Worm (Caenorhabditis elegans) whole organism, L1 larva: Measurements from ENCODE around the gene cdc-25.2.
A peak's percentile ranks its signal among the peaks of the same experiment; 100 is the strongest.

ENCODE experiments used
- C04F5.9 ChIP-seq: sonication (generic microtip); optimal IDR thresholded peaks from 2 replicates; lab custom pipeline; 2016; ENCODE audit warnings: missing genetic modification characterization, missing compliant biosample characterization
- C16A3.4 ChIP-seq: fragments of 150-350 bp; optimal IDR thresholded peaks from 2 replicates; lab custom pipeline; 2014; ENCODE audit warnings: missing biosample characterization, missing genetic modification characterization
- C34B4.2 ChIP-seq: sonication (generic microtip); optimal IDR thresholded peaks from 2 replicates; lab custom pipeline; 2017; ENCODE audit warnings: mild to moderate bottlenecking, missing genetic modification characterization, missing compliant biosample characterization
- F16B12.6 ChIP-seq: fragments of 150-350 bp; optimal IDR thresholded peaks from 2 replicates; lab custom pipeline; 2014; ENCODE audit warnings: missing biosample characterization, missing genetic modification characterization
- Y116A8C.19 ChIP-seq: sonication (generic microtip); optimal IDR thresholded peaks from 2 replicates; lab custom pipeline; 2016; ENCODE audit warnings: missing compliant biosample characterization, missing genetic modification characterization, borderline replicate concordance
- alr-1 ChIP-seq: fragments of 200-800 bp; sonication (Bioruptor generic); optimal IDR thresholded peaks from 2 replicates; lab custom pipeline; 2018; ENCODE audit warnings: borderline replicate concordance, mild to moderate bottlenecking, missing genetic modification characterization, missing compliant biosample characterization
- aly-2 ChIP-seq: fragments of 150-350 bp; optimal IDR thresholded peaks from 2 replicates; lab custom pipeline; 2014; ENCODE audit warnings: missing biosample characterization, missing genetic modification characterization
- ama-1 ChIP-seq: fragments of 150-350 bp; optimal IDR thresholded peaks from 2 replicates; lab custom pipeline; 2014
- ceh-82 ChIP-seq, 3 experiments: fragments of 150-350 bp in 1 of 3; sonication (generic microtip) in 2 of 3; optimal IDR thresholded peaks; 2 replicates each; lab custom pipeline; 2014 to 2017; ENCODE audit warnings: missing biosample characterization in 3 of 3, missing genetic modification characterization in 3 of 3
- ceh-88 ChIP-seq: fragments of 200-800 bp; sonication (Bioruptor generic); IDR thresholded peaks from 2 replicates; pipeline ENCODE4 v1.3.6; 2022; ENCODE audit warnings: missing genetic modification characterization, missing compliant biosample characterization
- ceh-90 ChIP-seq: sonication (generic microtip); optimal IDR thresholded peaks from 2 replicates; lab custom pipeline; 2016; ENCODE audit warnings: missing genetic modification characterization, missing compliant biosample characterization
- ces-1 ChIP-seq: fragments of 150-350 bp; optimal IDR thresholded peaks from 2 replicates; lab custom pipeline; 2014; ENCODE audit warnings: missing biosample characterization, missing genetic modification reagents, missing genetic modification characterization
- dpl-1 ChIP-seq, 3 experiments: fragments of 150-350 bp in 2 of 3; sonication (generic microtip) in 1 of 3; optimal IDR thresholded peaks; 2 replicates each; lab custom pipeline; 2014 to 2017; ENCODE audit warnings: missing biosample characterization in 3 of 3, missing genetic modification characterization in 3 of 3, missing genetic modification reagents in 3 of 3
- efl-3 ChIP-seq: fragments of 200-800 bp; sonication (Bioruptor generic); optimal IDR thresholded peaks from 2 replicates; lab custom pipeline; 2018; ENCODE audit warnings: mild to moderate bottlenecking, missing genetic modification characterization, missing compliant biosample characterization
- egl-13 ChIP-seq: sonication (generic microtip); optimal IDR thresholded peaks from 2 replicates; lab custom pipeline; 2016; ENCODE audit warnings: missing genotype, missing genetic modification reagents, missing genetic modification characterization, missing compliant biosample characterization
- elt-2 ChIP-seq: sonication (generic microtip); optimal IDR thresholded peaks from 2 replicates; lab custom pipeline; 2016; ENCODE audit warnings: missing genetic modification characterization, mild to moderate bottlenecking, inconsistent platforms, missing compliant biosample characterization, missing genetic modification reagents
- fkh-10 ChIP-seq: sonication (generic microtip); optimal IDR thresholded peaks from 2 replicates; lab custom pipeline; 2017; ENCODE audit warnings: missing biosample characterization, missing genetic modification reagents, missing genetic modification characterization
- fkh-4 ChIP-seq: sonication (generic microtip); optimal IDR thresholded peaks from 2 replicates; lab custom pipeline; 2016; ENCODE audit warnings: missing compliant biosample characterization, missing genetic modification characterization, borderline replicate concordance
- fos-1 ChIP-seq: fragments of 150-350 bp; optimal IDR thresholded peaks from 2 replicates; lab custom pipeline; 2014; ENCODE audit warnings: missing biosample characterization, missing genetic modification characterization
- hlh-4 ChIP-seq: sonication (generic microtip); optimal IDR thresholded peaks from 2 replicates; lab custom pipeline; 2016; ENCODE audit warnings: mild to moderate bottlenecking, missing genetic modification characterization, missing compliant biosample characterization
- hpl-2 ChIP-seq: fragments of 150-350 bp; optimal IDR thresholded peaks from 2 replicates; lab custom pipeline; 2014; ENCODE audit warnings: missing biosample characterization, missing genetic modification reagents, missing genetic modification characterization
- isw-1 ChIP-seq: fragments of 200-800 bp; sonication (Bioruptor generic); IDR thresholded peaks from 2 replicates; pipeline ENCODE4 v1.3.6; 2022; ENCODE audit warnings: missing genetic modification characterization, missing compliant biosample characterization
- lin-13 ChIP-seq: fragments of 150-350 bp; optimal IDR thresholded peaks from 2 replicates; lab custom pipeline; 2014; ENCODE audit warnings: missing biosample characterization, missing genetic modification reagents, missing genetic modification characterization
- lin-14 ChIP-seq: fragments of 200-800 bp; sonication (Bioruptor generic); optimal IDR thresholded peaks from 2 replicates; lab custom pipeline; 2018; ENCODE audit warnings: mild to moderate bottlenecking, missing genetic modification characterization, moderate library complexity, missing compliant biosample characterization
- lin-35 ChIP-seq, 2 experiments: fragments of 150-350 bp; optimal IDR thresholded peaks; 2 replicates each; lab custom pipeline; 2014; ENCODE audit warnings: missing biosample characterization in 2 of 2, missing genetic modification characterization in 2 of 2, missing genetic modification reagents in 2 of 2
- lin-39 ChIP-seq: fragments of 150-350 bp; optimal IDR thresholded peaks from 2 replicates; lab custom pipeline; 2014; ENCODE audit warnings: missing biosample characterization, missing genetic modification reagents, missing genetic modification characterization
- lir-3 ChIP-seq: sonication (generic microtip); optimal IDR thresholded peaks from 2 replicates; lab custom pipeline; 2016; ENCODE audit warnings: mild to moderate bottlenecking, missing genetic modification characterization, moderate library complexity, missing compliant biosample characterization; ENCODE audit not compliant: poor library complexity
- lsy-2 ChIP-seq, 2 experiments: fragments of 150-350 bp; optimal IDR thresholded peaks; 2 replicates each; lab custom pipeline; 2014; ENCODE audit warnings: missing biosample characterization in 2 of 2, missing genetic modification characterization in 2 of 2
- mab-9 ChIP-seq: fragments of 200-800 bp; sonication (Bioruptor generic); IDR thresholded peaks from 2 replicates; pipeline ENCODE4 v1.3.6; 2022; ENCODE audit warnings: missing genetic modification reagents, missing genetic modification characterization, missing compliant biosample characterization
- mdl-1 ChIP-seq, 2 experiments: fragments of 150-350 bp; optimal IDR thresholded peaks; 2 replicates each; lab custom pipeline; 2014 to 2017; ENCODE audit warnings: missing biosample characterization in 2 of 2, missing genetic modification characterization in 2 of 2, inconsistent platforms in 1 of 2
- mef-2 ChIP-seq: fragments of 150-350 bp; optimal IDR thresholded peaks from 2 replicates; lab custom pipeline; 2014; ENCODE audit warnings: missing biosample characterization, missing genetic modification characterization
- mep-1 ChIP-seq: fragments of 150-350 bp; optimal IDR thresholded peaks from 2 replicates; lab custom pipeline; 2014; ENCODE audit warnings: missing biosample characterization, missing genetic modification characterization
- nhr-11 ChIP-seq: fragments of 150-350 bp; optimal IDR thresholded peaks from 2 replicates; lab custom pipeline; 2014; ENCODE audit warnings: missing biosample characterization, missing genetic modification characterization
- nhr-20 ChIP-seq: sonication (generic microtip); optimal IDR thresholded peaks from 2 replicates; lab custom pipeline; 2016; ENCODE audit warnings: mild to moderate bottlenecking, missing genetic modification characterization, missing compliant biosample characterization
- nhr-237 ChIP-seq: fragments of 150-350 bp; optimal IDR thresholded peaks from 2 replicates; lab custom pipeline; 2014; ENCODE audit warnings: missing biosample characterization, missing genetic modification characterization
- nhr-28 ChIP-seq: fragments of 150-350 bp; optimal IDR thresholded peaks from 2 replicates; lab custom pipeline; 2014; ENCODE audit warnings: missing biosample characterization, missing genetic modification characterization
- nhr-76 ChIP-seq: sonication (generic microtip); optimal IDR thresholded peaks from 2 replicates; lab custom pipeline; 2017; ENCODE audit warnings: missing biosample characterization, missing genetic modification characterization
- nhr-84 ChIP-seq: sonication (generic microtip); optimal IDR thresholded peaks from 2 replicates; lab custom pipeline; 2017; ENCODE audit warnings: missing biosample characterization, missing genetic modification characterization
- nhr-85 ChIP-seq: sonication (generic microtip); peaks from one replicate; lab custom pipeline; 2016; ENCODE audit warnings: missing genetic modification characterization, inconsistent platforms, missing compliant biosample characterization
- pag-3 ChIP-seq: sonication (generic microtip); optimal IDR thresholded peaks from 2 replicates; lab custom pipeline; 2017; ENCODE audit warnings: missing genetic modification characterization, mild to moderate bottlenecking, missing compliant biosample characterization, antibody characterized with exemption, borderline replicate concordance; ENCODE audit not compliant: insufficient read depth
- pqm-1 ChIP-seq: sonication (generic microtip); optimal IDR thresholded peaks from 3 replicates; lab custom pipeline; 2017; ENCODE audit warnings: missing biosample characterization, missing genetic modification characterization
- rnt-1 ChIP-seq: sonication (generic microtip); optimal IDR thresholded peaks from 2 replicates; lab custom pipeline; 2016; ENCODE audit warnings: mild to moderate bottlenecking, missing genetic modification characterization, moderate library complexity, missing compliant biosample characterization
- skn-1 ChIP-seq: fragments of 150-350 bp; optimal IDR thresholded peaks from 2 replicates; lab custom pipeline; 2014; ENCODE audit warnings: missing biosample characterization, missing genetic modification characterization
- snpc-4 ChIP-seq: fragments of 150-350 bp; optimal IDR thresholded peaks from 2 replicates; lab custom pipeline; 2014; ENCODE audit warnings: missing biosample characterization, missing genetic modification characterization
- sptf-1 ChIP-seq: fragments of 150-350 bp; optimal IDR thresholded peaks from 2 replicates; lab custom pipeline; 2014; ENCODE audit warnings: missing biosample characterization, missing genetic modification characterization
- swsn-7 ChIP-seq: sonication (generic microtip); optimal IDR thresholded peaks from 2 replicates; lab custom pipeline; 2016; ENCODE audit warnings: missing genetic modification characterization, missing compliant biosample characterization
- tbx-2 ChIP-seq: sonication (generic microtip); optimal IDR thresholded peaks from 2 replicates; lab custom pipeline; 2016; ENCODE audit warnings: missing genetic modification characterization, missing compliant biosample characterization
- unc-130 ChIP-seq: fragments of 150-350 bp; optimal IDR thresholded peaks from 2 replicates; lab custom pipeline; 2017; ENCODE audit warnings: missing biosample characterization, missing genetic modification characterization, inconsistent platforms
- unc-30 ChIP-seq: sonication (generic microtip); optimal IDR thresholded peaks from 2 replicates; lab custom pipeline; 2017; ENCODE audit warnings: missing biosample characterization, missing genetic modification characterization
- unc-86 ChIP-seq: sonication (generic microtip); optimal IDR thresholded peaks from 2 replicates; lab custom pipeline; 2016; ENCODE audit warnings: missing genetic modification characterization, missing compliant biosample characterization
- vab-15 ChIP-seq: sonication (generic microtip); optimal IDR thresholded peaks from 2 replicates; lab custom pipeline; 2017; ENCODE audit warnings: missing genotype, mild to moderate bottlenecking, missing genetic modification characterization, missing compliant biosample characterization
- xbp-1 ChIP-seq: sonication (generic microtip); optimal IDR thresholded peaks from 2 replicates; lab custom pipeline; 2016; ENCODE audit warnings: missing genetic modification characterization, missing compliant biosample characterization
- zag-1 ChIP-seq: fragments of 150-350 bp; optimal IDR thresholded peaks from 2 replicates; lab custom pipeline; 2014; ENCODE audit warnings: missing biosample characterization, missing genetic modification characterization
- zip-4 ChIP-seq: fragments of 200-800 bp; sonication (Bioruptor generic); optimal IDR thresholded peaks from 2 replicates; lab custom pipeline; 2018; ENCODE audit warnings: mild to moderate bottlenecking, missing genetic modification characterization, moderate library complexity, missing compliant biosample characterization
- ztf-4 ChIP-seq: fragments of 150-350 bp; optimal IDR thresholded peaks from 2 replicates; lab custom pipeline; 2014; ENCODE audit warnings: missing biosample characterization, missing genetic modification characterization

The cdc-25.2 gene

ce11 chrV:1607790-1608189, 40.9 kb downstream of the cdc-25.2 start, which contains the start of gene nhr-178 (continued):
- TF ChIP-seq lin-13 (GFP tag; lab: Kevin White, UChicago) (no peak), mab-9 (no peak), ceh-90 (no peak), ceh-88 (GFP tag; lab: Robert Waterston, UW) (no peak), mef-2 (no peak), unc-130 (tag; lab: Kevin White, UChicago) (no peak), ces-1 (no peak), hpl-2 (GFP tag; lab: Kevin White, UChicago) (no peak), ama-1 (no peak), mdl-1 (tag; optimal IDR thresholded peaks at IDR 0.05; lab: Kevin White, UChicago) (peak in 1 of 2 experiments; percentile 61), nhr-11 (tag; lab: Kevin White, UChicago) (no peak), hlh-4 (tag; lab: Kevin White, UChicago) (no peak), nhr-28 (tag; lab: Kevin White, UChicago) (no peak), xbp-1 (tag; lab: Kevin White, UChicago) (no peak), unc-30 (tag; lab: Kevin White, UChicago) (no peak), zip-4 (no peak), nhr-85 (tag; lab: Kevin White, UChicago) (peak; percentile 68), aly-2 (no peak), zag-1 (no peak), nhr-237 (no peak), alr-1 (tag; lab: Kevin White, UChicago) (no peak), lin-39 (tag; lab: Kevin White, UChicago) (no peak), C34B4.2 (tag; lab: Kevin White, UChicago) (no peak), mep-1 (tag; lab: Kevin White, UChicago) (no peak), egl-13 (tag; lab: Kevin White, UChicago) (no peak), ceh-82 (tag; optimal IDR thresholded peaks at IDR 0.05; lab: Kevin White, UChicago) (no peak), C16A3.4 (no peak), nhr-76 (tag; lab: Kevin White, UChicago) (no peak), nhr-20 (tag; lab: Kevin White, UChicago) (peak; percentile 68), pqm-1 (tag; lab: Kevin White, UChicago) (no peak), tbx-2 (tag; lab: Kevin White, UChicago) (no peak), lin-14 (no peak), fkh-10 (GFP tag; lab: Kevin White, UChicago) (no peak), F16B12.6 (tag; lab: Kevin White, UChicago) (no peak), swsn-7 (tag; lab: Kevin White, UChicago) (no peak), rnt-1 (no peak), pag-3 (no peak), efl-3 (GFP tag; lab: Kevin White, UChicago) (no peak), dpl-1 (GFP tag; optimal IDR thresholded peaks at IDR 0.05; lab: Kevin White, UChicago) (no peak), ztf-4 (tag; lab: Kevin White, UChicago) (no peak), lir-3 (tag; lab: Kevin White, UChicago) (no peak), lsy-2 (tag; optimal IDR thresholded peaks at IDR 0.05; lab: Kevin White, UChicago) (no peak), sptf-1 (tag; lab: Kevin White, UChicago) (no peak)

- peak; percentile 45 for TF ChIP-seq elt-2
- no peak for TF ChIP-seq mab-9
- TF ChIP-seq lin-35 (GFP tag; optimal IDR thresholded peaks at IDR 0.05; lab: Kevin White, UChicago): peak in 1 of 2 experiments; percentile 1
- TF ChIP-seq fkh-4 (tag; lab: Kevin White, UChicago): no peak
- no peak for TF ChIP-seq nhr-84 (tag; lab: Kevin White, UChicago)
- no peak for TF ChIP-seq nhr-237
- no peak for TF ChIP-seq sptf-1 (tag; lab: Kevin White, UChicago)
- TF ChIP-seq lir-3 (tag; lab: Kevin White, UChicago): no peak
- TF ChIP-seq hlh-4 (tag; lab: Kevin White, UChicago): no peak
- TF ChIP-seq vab-15: no peak
- TF ChIP-seq skn-1 (tag; lab: Kevin White, UChicago): no peak
- no peak for TF ChIP-seq mdl-1 (tag; optimal IDR thresholded peaks at IDR 0.05; lab: Kevin White, UChicago)
- no peak for TF ChIP-seq unc-86 (tag; lab: Kevin White, UChicago)
- TF ChIP-seq aly-2: no peak
- no peak for TF ChIP-seq C04F5.9
- TF ChIP-seq isw-1 (GFP tag; lab: Robert Waterston, UW): no peak
- TF ChIP-seq snpc-4 (tag; lab: Kevin White, UChicago): no peak
- no peak for TF ChIP-seq Y116A8C.19
- no peak for TF ChIP-seq fos-1 (tag; lab: Kevin White, UChicago)
Observed at ce11 chrV:1610097-1610496, 43.2 kb downstream of the cdc-25.2 start, which contains the start of gene nhr-177. Gene nhr-177, plus strand, starts transcription at chrV:1610263.
